Worm (Caenorhabditis elegans): ENCODE data around the gene D1005.2.

Gene D1005.2

DNA sequence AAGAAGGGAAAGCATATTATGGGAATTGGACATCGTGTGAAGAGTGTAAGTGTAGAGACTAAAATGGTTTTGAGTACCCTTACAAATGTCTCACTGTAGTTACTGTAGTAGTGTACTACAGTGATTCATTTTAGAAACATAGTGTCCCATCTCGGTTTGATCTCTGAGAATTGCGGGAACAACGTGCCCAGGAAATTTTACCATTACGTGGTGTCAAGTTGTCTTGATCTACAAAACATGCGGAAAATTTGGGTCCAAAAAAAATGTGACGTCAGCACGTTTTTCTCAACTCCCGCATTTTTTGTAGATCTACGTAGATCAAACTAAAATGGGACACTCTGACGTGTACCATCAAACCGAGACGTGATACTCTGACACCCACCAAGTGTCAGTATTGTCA, 24.4 kb downstream of the D1005.2 start:
- TF ChIP-seq nhr-12 (tag; optimal IDR thresholded peaks at IDR 0.05): no peak
- TF ChIP-seq ztf-4 (tag; optimal IDR thresholded peaks at IDR 0.05): no peak
- TF ChIP-seq ceh-16 (tag; optimal IDR thresholded peaks at IDR 0.05): no peak
- no peak for TF ChIP-seq eor-1 (tag; optimal IDR thresholded peaks at IDR 0.05)
- no peak for TF ChIP-seq ZK546.5 (tag; optimal IDR thresholded peaks at IDR 0.05)
- TF ChIP-seq pqm-1 (tag; optimal IDR thresholded peaks at IDR 0.05): no peak
- TF ChIP-seq pha-4 (tag; optimal IDR thresholded peaks at IDR 0.05): no peak
- TF ChIP-seq elt-2 (tag; optimal IDR thresholded peaks at IDR 0.05): no peak
- TF ChIP-seq sea-2 (GFP tag; optimal IDR thresholded peaks at IDR 0.05): no peak

DNA sequence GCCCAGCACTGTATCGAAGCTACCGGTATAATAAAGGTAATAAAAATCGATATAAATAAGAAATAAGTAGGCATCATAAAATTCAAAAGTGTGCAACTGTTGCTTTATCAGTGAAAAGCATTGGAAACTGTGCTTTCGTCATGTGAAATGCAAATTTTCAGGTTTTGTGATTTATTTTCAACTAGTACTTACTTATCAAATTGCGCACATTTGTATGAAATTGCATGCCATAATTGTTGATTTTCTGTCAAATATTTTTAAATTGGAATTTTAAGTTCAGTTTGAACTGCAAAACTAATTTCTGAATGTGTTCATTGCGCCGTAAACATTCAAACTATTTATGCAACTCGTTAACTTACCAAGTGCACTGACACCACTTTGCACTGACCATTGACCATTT, 26.9 kb downstream of the D1005.2 start, which contains the start of gene D1005.4:
TSS of gene D1005.4 (minus strand) at position 101 of the 400 bp plus-strand sequence.
- TF ChIP-seq mml-1 (tag; optimal IDR thresholded peaks at IDR 0.05) (no peak), mdl-1 (tag; optimal IDR thresholded peaks at IDR 0.05) (no peak), sea-2 (GFP tag; optimal IDR thresholded peaks at IDR 0.05) (no peak), nhr-67 (tag; optimal IDR thresholded peaks at IDR 0.05) (no peak), fkh-10 (GFP tag; optimal IDR thresholded peaks at IDR 0.05) (no peak), tbx-2 (tag; optimal IDR thresholded peaks at IDR 0.05) (no peak), ceh-9 (tag; optimal IDR thresholded peaks at IDR 0.05) (no peak), pha-4 (tag; optimal IDR thresholded peaks at IDR 0.05) (no peak), fkh-2 (tag; optimal IDR thresholded peaks at IDR 0.05) (no peak), ZK546.5 (tag; optimal IDR thresholded peaks at IDR 0.05) (no peak), skn-1 (tag; optimal IDR thresholded peaks at IDR 0.05) (no peak), lin-39 (tag; optimal IDR thresholded peaks at IDR 0.05) (no peak), R02D3.7 (tag; optimal IDR thresholded peaks at IDR 0.05) (no peak), nhr-43 (tag; optimal IDR thresholded peaks at IDR 0.05; ENCODE audit: poor library complexity, severe bottlenecking) (no peak), nhr-77 (tag; optimal IDR thresholded peaks at IDR 0.05) (no peak), ama-1 (optimal IDR thresholded peaks at IDR 0.05) (no peak), aly-2 (tag; optimal IDR thresholded peaks at IDR 0.05) (no peak), nhr-23 (tag; optimal IDR thresholded peaks at IDR 0.05) (no peak)

DNA sequence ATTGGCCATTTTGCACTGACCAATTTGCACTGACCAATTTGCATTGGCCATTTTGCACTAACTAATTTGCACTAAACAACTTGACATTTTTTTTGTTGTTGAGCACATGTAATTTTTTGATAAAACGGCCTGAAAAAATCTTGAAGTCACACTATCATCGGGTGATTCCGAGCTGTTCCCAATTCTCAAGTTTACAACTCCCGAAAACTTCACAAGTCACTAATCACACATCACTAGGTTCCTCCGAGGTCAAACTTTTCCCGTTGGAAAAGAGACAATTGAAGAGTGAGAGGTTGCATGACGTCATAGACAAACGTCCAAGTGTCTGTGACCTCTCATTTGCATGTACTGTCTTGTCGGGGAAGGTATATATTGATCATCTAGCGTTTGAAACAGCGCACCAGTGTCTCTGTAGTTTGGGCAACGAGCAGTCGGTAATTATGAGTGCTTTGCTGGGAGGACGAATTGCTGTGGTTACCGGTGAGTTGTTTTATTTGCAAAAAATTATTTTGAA, 27.4 kb downstream of the D1005.2 start, which contains the start of the genes D1005.10 and dhs-25:
TSS of gene D1005.10 (minus strand) at position 51 of the 514 bp plus-strand sequence.
TSS of gene dhs-25 (plus strand) at position 398 of the 514 bp plus-strand sequence.
- TF ChIP-seq nfya-1 (tag; optimal IDR thresholded peaks at IDR 0.05; ENCODE audit: insufficient read depth) (peak; percentile 72), aly-2 (tag; optimal IDR thresholded peaks at IDR 0.05) (no peak), nhr-77 (tag; optimal IDR thresholded peaks at IDR 0.05) (no peak), daf-12 (tag; optimal IDR thresholded peaks at IDR 0.05) (no peak), lsy-12 (tag; optimal IDR thresholded peaks at IDR 0.05) (no peak), ceh-9 (tag; optimal IDR thresholded peaks at IDR 0.05) (no peak), elt-3 (tag; optimal IDR thresholded peaks at IDR 0.05) (no peak), nhr-12 (tag; optimal IDR thresholded peaks at IDR 0.05) (no peak), nhr-11 (tag; optimal IDR thresholded peaks at IDR 0.05) (no peak), nhr-28 (tag; optimal IDR thresholded peaks at IDR 0.05) (no peak), nhr-43 (tag; optimal IDR thresholded peaks at IDR 0.05; ENCODE audit: poor library complexity, severe bottlenecking) (peak; percentile 84), tbx-2 (tag; optimal IDR thresholded peaks at IDR 0.05) (no peak), ama-1 (optimal IDR thresholded peaks at IDR 0.05) (no peak), mdl-1 (tag; optimal IDR thresholded peaks at IDR 0.05) (no peak), lin-39 (tag; optimal IDR thresholded peaks at IDR 0.05) (peak; percentile 46), egl-27 (tag; optimal IDR thresholded peaks at IDR 0.05) (no peak), nhr-25 (tag; optimal IDR thresholded peaks at IDR 0.05) (peak; percentile 91), pqm-1 (tag; optimal IDR thresholded peaks at IDR 0.05) (peak; percentile 84), jun-1 (tag; optimal IDR thresholded peaks at IDR 0.05) (peak; percentile 68), fkh-2 (tag; optimal IDR thresholded peaks at IDR 0.05) (no peak), nhr-23 (tag; optimal IDR thresholded peaks at IDR 0.05) (peak; percentile 84), lin-15B (tag; optimal IDR thresholded peaks at IDR 0.05) (no peak), pha-4 (tag; optimal IDR thresholded peaks at IDR 0.05) (peak; percentile 88), unc-62 (GFP tag; optimal IDR thresholded peaks at IDR 0.05) (no peak), fos-1 (tag; optimal IDR thresholded peaks at IDR 0.05) (peak; percentile 1), ztf-11 (tag; optimal IDR thresholded peaks at IDR 0.05) (no peak), ceh-82 (tag; optimal IDR thresholded peaks at IDR 0.05) (no peak), elt-2 (tag; optimal IDR thresholded peaks at IDR 0.05) (peak; percentile 91), unc-39 (tag; optimal IDR thresholded peaks at IDR 0.05) (no peak), ceh-16 (tag; optimal IDR thresholded peaks at IDR 0.05) (no peak), sea-2 (GFP tag; optimal IDR thresholded peaks at IDR 0.05) (no peak), skn-1 (tag; optimal IDR thresholded peaks at IDR 0.05) (peak; percentile 46), R02D3.7 (tag; optimal IDR thresholded peaks at IDR 0.05) (no peak), elt-1 (tag; optimal IDR thresholded peaks at IDR 0.05) (no peak), eor-1 (tag; optimal IDR thresholded peaks at IDR 0.05) (no peak), nhr-67 (tag; optimal IDR thresholded peaks at IDR 0.05) (no peak), nhr-76 (tag; optimal IDR thresholded peaks at IDR 0.05) (no peak), zag-1 (tag; optimal IDR thresholded peaks at IDR 0.05) (no peak), ztf-4 (tag; optimal IDR thresholded peaks at IDR 0.05) (peak; percentile 4), ZK546.5 (tag; optimal IDR thresholded peaks at IDR 0.05) (no peak), mml-1 (tag; optimal IDR thresholded peaks at IDR 0.05) (no peak), fkh-10 (GFP tag; optimal IDR thresholded peaks at IDR 0.05) (no peak), snpc-4 (tag; optimal IDR thresholded peaks at IDR 0.05) (no peak), ceh-28 (tag; optimal IDR thresholded peaks at IDR 0.05) (peak; percentile 81), hmg-11 (tag; optimal IDR thresholded peaks at IDR 0.05) (peak; percentile 59), nhr-237 (tag; optimal IDR thresholded peaks at IDR 0.05) (no peak)
